Fruit fly (Drosophila melanogaster) Kc167 (cell line): ENCODE measurements around the gene CLIP-190.

Experiments used
- Myc ChIP-seq: fragments of >200 bp; optimal IDR thresholded peaks from 2 replicates; lab custom pipeline; 2017; ENCODE audit warnings: missing external identifiers
- Sin3A ChIP-seq: fragments of >200 bp; optimal IDR thresholded peaks from 2 replicates; lab custom pipeline; 2018; ENCODE audit warnings: missing external identifiers
- insv ChIP-seq: fragments of >200 bp; optimal IDR thresholded peaks from 3 replicates; lab custom pipeline; 2018; ENCODE audit warnings: missing external identifiers
- psq ChIP-seq: fragments of >200 bp; optimal IDR thresholded peaks from 2 replicates; lab custom pipeline; 2017; ENCODE audit warnings: missing external identifiers

DNA sequence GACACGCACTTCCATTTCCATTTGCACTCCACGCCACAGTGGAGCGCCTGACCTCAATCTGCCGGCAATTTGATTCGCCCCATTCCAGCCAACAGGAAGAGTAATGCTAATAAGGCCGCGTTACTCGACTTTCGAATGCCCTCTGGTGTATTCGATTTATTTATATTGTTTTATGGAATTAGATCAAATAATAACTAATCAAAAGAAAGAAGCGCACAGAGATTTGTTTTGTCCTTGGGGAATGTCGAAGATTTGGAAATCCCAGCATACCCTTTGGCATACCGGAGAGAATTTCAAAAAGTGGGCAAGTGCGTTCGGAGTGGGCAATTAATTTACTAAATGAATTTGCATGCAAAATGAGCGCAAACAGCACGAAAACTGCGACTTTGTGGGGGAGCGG is 9.7 kb upstream of the CLIP-190 start:
- TF ChIP-seq Sin3A (no peak), psq (lab: Kevin White, UChicago) (no peak), Myc (lab: Kevin White, UChicago) (no peak), insv (lab: Kevin White, UChicago) (no peak)
